Worm (Caenorhabditis elegans) whole organism, L4 larva: ENCODE measurements around the gene rsp-2.

Experiments used
- D1046.2 ChIP-seq: fragments of 200-800 bp; sonication (Bioruptor generic); IDR thresholded peaks from 2 replicates; pipeline ENCODE4 v1.3.6; 2022; ENCODE audit warnings: missing genetic modification characterization, missing compliant biosample characterization
- F10B5.3 ChIP-seq: sonication (generic microtip); optimal IDR thresholded peaks from 2 replicates; lab custom pipeline; 2016; ENCODE audit warnings: mild to moderate bottlenecking, missing genetic modification characterization, missing compliant biosample characterization
- F37D6.2 ChIP-seq: sonication (generic microtip); optimal IDR thresholded peaks from 2 replicates; lab custom pipeline; 2016; ENCODE audit warnings: mild to moderate bottlenecking, missing genetic modification characterization, missing compliant biosample characterization
- F49E8.2 ChIP-seq: sonication (generic microtip); optimal IDR thresholded peaks from 2 replicates; lab custom pipeline; 2016; ENCODE audit warnings: missing compliant biosample characterization, mild to moderate bottlenecking, missing genetic modification characterization, borderline replicate concordance
- Y75B8A.6 ChIP-seq: fragments of 200-800 bp; sonication (Bioruptor generic); IDR thresholded peaks from 2 replicates; pipeline ENCODE4 v1.3.6; 2022; ENCODE audit warnings: missing genetic modification reagents, missing genetic modification characterization, missing compliant biosample characterization
- aly-2 ChIP-seq: sonication (generic microtip); optimal IDR thresholded peaks from 2 replicates; lab custom pipeline; 2018; ENCODE audit warnings: missing biosample characterization, missing genetic modification characterization
- ama-1 ChIP-seq: fragments of 150-350 bp; optimal IDR thresholded peaks from 2 replicates; lab custom pipeline; 2014; ENCODE audit warnings: inconsistent platforms, mixed read lengths
- ceh-20 ChIP-seq: fragments of 200-800 bp; sonication (Bioruptor generic); IDR thresholded peaks from 2 replicates; pipeline ENCODE4 v1.3.6; 2022; ENCODE audit warnings: missing genetic modification reagents, missing genetic modification characterization, missing compliant biosample characterization
- ceh-32 ChIP-seq: sonication (generic microtip); optimal IDR thresholded peaks from 2 replicates; lab custom pipeline; 2016; ENCODE audit warnings: mild to moderate bottlenecking, missing genetic modification characterization, missing compliant biosample characterization; ENCODE audit not compliant: poor library complexity
- daf-8 ChIP-seq: fragments of 200-800 bp; sonication (Bioruptor generic); IDR thresholded peaks from 2 replicates; pipeline ENCODE4 v1.3.6; 2022; ENCODE audit warnings: missing genetic modification characterization, missing compliant biosample characterization
- dmd-8 ChIP-seq: fragments of 200-800 bp; sonication (Bioruptor generic); IDR thresholded peaks from 2 replicates; pipeline ENCODE4 v1.3.6; 2022; ENCODE audit warnings: missing genetic modification characterization, missing compliant biosample characterization
- dmd-9 ChIP-seq: fragments of 200-800 bp; sonication (Bioruptor generic); IDR thresholded peaks from 2 replicates; pipeline ENCODE4 v1.3.6; 2022; ENCODE audit warnings: missing genetic modification reagents, missing genetic modification characterization, missing compliant biosample characterization
- dpl-1 ChIP-seq: fragments of 150-350 bp; optimal IDR thresholded peaks from 2 replicates; lab custom pipeline; 2014; ENCODE audit warnings: missing biosample characterization, missing genetic modification reagents, missing genetic modification characterization
- dve-1 ChIP-seq: sonication (generic microtip); optimal IDR thresholded peaks from 2 replicates; lab custom pipeline; 2017; ENCODE audit warnings: antibody characterized with exemption, mild to moderate bottlenecking, missing genetic modification characterization, missing compliant biosample characterization; ENCODE audit not compliant: insufficient read depth
- egl-27 ChIP-seq: sonication (generic microtip); optimal IDR thresholded peaks from 3 replicates; lab custom pipeline; 2017; ENCODE audit warnings: missing biosample characterization, missing genetic modification reagents, missing genetic modification characterization
- egl-43 ChIP-seq: fragments of 200-800 bp; sonication (Bioruptor generic); IDR thresholded peaks from 2 replicates; pipeline ENCODE4 v1.3.6; 2022; ENCODE audit warnings: missing genetic modification reagents, missing genetic modification characterization, missing compliant biosample characterization
- gei-8 ChIP-seq: fragments of 200-800 bp; sonication (Bioruptor generic); optimal IDR thresholded peaks from 2 replicates; lab custom pipeline; 2018; ENCODE audit warnings: mild to moderate bottlenecking, missing genetic modification characterization, missing compliant biosample characterization
- hlh-11 ChIP-seq: fragments of 200-800 bp; sonication (Bioruptor generic); optimal IDR thresholded peaks from 2 replicates; lab custom pipeline; 2018; ENCODE audit warnings: mild to moderate bottlenecking, missing genetic modification characterization, missing compliant biosample characterization
- lin-13 ChIP-seq: fragments of 150-350 bp; optimal IDR thresholded peaks from 2 replicates; lab custom pipeline; 2014; ENCODE audit warnings: missing biosample characterization, missing genetic modification reagents, missing genetic modification characterization
- lin-29 ChIP-seq: fragments of 200-800 bp; sonication (Bioruptor generic); IDR thresholded peaks from 2 replicates; pipeline ENCODE4 v1.3.6; 2022; ENCODE audit warnings: missing genetic modification reagents, missing genetic modification characterization, missing compliant biosample characterization
- lsy-2 ChIP-seq, 2 experiments: fragments of 150-350 bp in 1 of 2; sonication (generic microtip) in 1 of 2; optimal IDR thresholded peaks; 2 replicates each; lab custom pipeline; 2014 to 2017; ENCODE audit warnings: missing biosample characterization in 2 of 2, missing genetic modification characterization in 2 of 2
- madf-9 ChIP-seq: fragments of 200-800 bp; sonication (Bioruptor generic); conservative IDR thresholded peaks from 2 replicates; pipeline ENCODE4 v1.3.6; 2022; ENCODE audit warnings: missing genetic modification reagents, missing genetic modification characterization, missing compliant biosample characterization
- mdl-1 ChIP-seq, 2 experiments: fragments of 150-350 bp in 1 of 2; sonication (generic microtip) in 1 of 2; optimal IDR thresholded peaks; 2 replicates each; lab custom pipeline; 2014 to 2017; ENCODE audit warnings: missing biosample characterization in 2 of 2, missing genetic modification characterization in 2 of 2
- mdt-29 ChIP-seq: fragments of 200-800 bp; sonication (Bioruptor generic); IDR thresholded peaks from 2 replicates; pipeline ENCODE4 v1.3.6; 2022; ENCODE audit warnings: missing genetic modification reagents, missing genetic modification characterization, missing compliant biosample characterization
- mxl-3 ChIP-seq: fragments of 200-800 bp; sonication (Bioruptor generic); optimal IDR thresholded peaks from 2 replicates; lab custom pipeline; 2018; ENCODE audit warnings: mild to moderate bottlenecking, missing genetic modification characterization, missing compliant biosample characterization
- nhr-10 ChIP-seq: fragments of 150-350 bp; optimal IDR thresholded peaks from 2 replicates; lab custom pipeline; 2014; ENCODE audit warnings: missing biosample characterization, missing genetic modification characterization
- nhr-11 ChIP-seq: fragments of 150-350 bp; optimal IDR thresholded peaks from 2 replicates; lab custom pipeline; 2014; ENCODE audit warnings: missing biosample characterization, missing genetic modification characterization
- nhr-111 ChIP-seq: fragments of 200-800 bp; sonication (Bioruptor generic); optimal IDR thresholded peaks from 2 replicates; lab custom pipeline; 2018; ENCODE audit warnings: mild to moderate bottlenecking, missing genetic modification characterization, missing compliant biosample characterization
- nhr-237 ChIP-seq: sonication (generic microtip); optimal IDR thresholded peaks from 2 replicates; lab custom pipeline; 2017; ENCODE audit warnings: missing biosample characterization, missing genetic modification characterization
- nhr-41 ChIP-seq: fragments of 200-800 bp; sonication (Bioruptor generic); IDR thresholded peaks from 2 replicates; pipeline ENCODE4 v1.3.6; 2022; ENCODE audit warnings: missing genetic modification reagents, missing genetic modification characterization, missing compliant biosample characterization
- nhr-48 ChIP-seq: sonication (generic microtip); optimal IDR thresholded peaks from 2 replicates; lab custom pipeline; 2016; ENCODE audit warnings: mild to moderate bottlenecking, missing genetic modification characterization, missing compliant biosample characterization
- nhr-76 ChIP-seq: fragments of 150-350 bp; optimal IDR thresholded peaks from 2 replicates; lab custom pipeline; 2014; ENCODE audit warnings: missing biosample characterization, missing genetic modification characterization
- pha-4 ChIP-seq, 2 experiments: fragments of 150-350 bp in 1 of 2; fragments of 200-800 bp in 1 of 2; sonication (Bioruptor generic) in 1 of 2; IDR thresholded peaks in 1 of 2; optimal IDR thresholded peaks in 1 of 2; 2 replicates each; pipeline versions ENCODE4 v1.3.6 to Lab custom; 2014 to 2022; ENCODE audit warnings: missing genetic modification characterization in 2 of 2, missing genetic modification reagents in 2 of 2, missing biosample characterization in 1 of 2, missing compliant biosample characterization in 1 of 2
- pqm-1 ChIP-seq: sonication (generic microtip); optimal IDR thresholded peaks from 2 replicates; lab custom pipeline; 2017; ENCODE audit warnings: missing biosample characterization, missing genetic modification characterization
- set-16 ChIP-seq: fragments of 200-800 bp; sonication (Bioruptor generic); IDR thresholded peaks from 2 replicates; pipeline ENCODE4 v1.3.6; 2022; ENCODE audit warnings: missing genetic modification reagents, missing genetic modification characterization, missing compliant biosample characterization
- skn-1 ChIP-seq: fragments of 150-350 bp; optimal IDR thresholded peaks from 2 replicates; lab custom pipeline; 2014; ENCODE audit warnings: missing biosample characterization, missing genetic modification characterization
- spr-3 ChIP-seq: fragments of 200-800 bp; sonication (Bioruptor generic); optimal IDR thresholded peaks from 2 replicates; lab custom pipeline; 2018; ENCODE audit warnings: mild to moderate bottlenecking, missing genetic modification characterization, missing compliant biosample characterization
- tra-1 ChIP-seq: fragments of 200-800 bp; sonication (Bioruptor generic); IDR thresholded peaks from 2 replicates; pipeline ENCODE4 v1.3.6; 2022; ENCODE audit warnings: missing genetic modification reagents, missing genetic modification characterization, missing compliant biosample characterization
- unc-130 ChIP-seq: sonication (generic microtip); optimal IDR thresholded peaks from 2 replicates; lab custom pipeline; 2016; ENCODE audit warnings: missing genetic modification reagents, missing genetic modification characterization, missing compliant biosample characterization
- unc-39 ChIP-seq: sonication (generic microtip); optimal IDR thresholded peaks from 2 replicates; lab custom pipeline; 2017; ENCODE audit warnings: missing biosample characterization, missing genetic modification characterization
- unc-62 ChIP-seq, 3 experiments: fragments of 150-350 bp in 1 of 3; sonication (generic microtip); optimal IDR thresholded peaks in 2 of 3; peaks in 1 of 3; 1 replicate in 1 of 3; 2 replicates in 2 of 3; lab custom pipeline; 2014 to 2017; ENCODE audit warnings: missing biosample characterization in 3 of 3, missing genetic modification characterization in 3 of 3, missing genetic modification reagents in 3 of 3, missing genotype in 1 of 3
- vab-7 ChIP-seq: fragments of 200-800 bp; sonication (Bioruptor generic); IDR thresholded peaks from 2 replicates; pipeline ENCODE4 v1.3.6; 2022; ENCODE audit warnings: missing genetic modification reagents, missing genetic modification characterization, missing compliant biosample characterization
- zfp-3 ChIP-seq: fragments of 200-800 bp; sonication (Bioruptor generic); conservative IDR thresholded peaks from 2 replicates; pipeline ENCODE4 v1.3.6; 2022; ENCODE audit warnings: missing genetic modification reagents, missing genetic modification characterization, missing compliant biosample characterization

rsp-2 gene

ce11 chrII:11484600-11484999 lies 31.8 kb upstream of the rsp-2 start (continued):
- TF ChIP-seq daf-8 (GFP tag; lab: Robert Waterston, UW) (no peak), mdl-1 (tag; optimal IDR thresholded peaks at IDR 0.05; lab: Kevin White, UChicago) (peak; percentile 34 to 86), tra-1 (GFP tag; lab: Robert Waterston, UW) (peak; percentile 93), nhr-76 (tag; lab: Kevin White, UChicago) (no peak), lin-29 (GFP tag; lab: Robert Waterston, UW) (peak; percentile 84), nhr-237 (tag; lab: Kevin White, UChicago) (no peak), skn-1 (tag; lab: Kevin White, UChicago) (no peak), F10B5.3 (peak; percentile 77), pqm-1 (no peak), lin-13 (peak; percentile 73), dmd-8 (GFP tag; lab: Robert Waterston, UW) (peak; percentile 100), ceh-20 (peak; percentile 92), unc-39 (tag; lab: Kevin White, UChicago) (no peak), dmd-9 (GFP tag; lab: Robert Waterston, UW) (peak; percentile 93), mxl-3 (GFP tag; lab: Kevin White, UChicago) (peak; percentile 88), egl-27 (tag; lab: Kevin White, UChicago) (no peak), set-16 (GFP tag; lab: Robert Waterston, UW) (peak; percentile 56; the same call in 1 of the 2 replicates), F49E8.2 (tag; lab: Kevin White, UChicago) (peak; percentile 80)

- no peak for TF ChIP-seq nhr-11
- TF ChIP-seq nhr-41 (GFP tag; lab: Robert Waterston, UW): no peak
- no peak for TF ChIP-seq vab-7 (GFP tag; lab: Robert Waterston, UW)
- peak in 1 of 2 experiments; percentile 73 for TF ChIP-seq unc-62 (GFP tag; optimal IDR thresholded peaks at IDR 0.05 in 1 of 2; lab: Kevin White, UChicago)
- no peak for TF ChIP-seq unc-62 (tag; optimal IDR thresholded peaks at IDR 0.05; lab: Kevin White, UChicago)
- TF ChIP-seq aly-2 (tag; lab: Kevin White, UChicago): no peak
- TF ChIP-seq dve-1: no peak
- TF ChIP-seq, all 104 proteins: peak for 1
Measured at ce11 chrII:11479076-11479475, 26.3 kb upstream of the rsp-2 start, which contains the start of gene W02B12.12. TSS of gene W02B12.12 (minus strand) at chrII:11479176.

DNA sequence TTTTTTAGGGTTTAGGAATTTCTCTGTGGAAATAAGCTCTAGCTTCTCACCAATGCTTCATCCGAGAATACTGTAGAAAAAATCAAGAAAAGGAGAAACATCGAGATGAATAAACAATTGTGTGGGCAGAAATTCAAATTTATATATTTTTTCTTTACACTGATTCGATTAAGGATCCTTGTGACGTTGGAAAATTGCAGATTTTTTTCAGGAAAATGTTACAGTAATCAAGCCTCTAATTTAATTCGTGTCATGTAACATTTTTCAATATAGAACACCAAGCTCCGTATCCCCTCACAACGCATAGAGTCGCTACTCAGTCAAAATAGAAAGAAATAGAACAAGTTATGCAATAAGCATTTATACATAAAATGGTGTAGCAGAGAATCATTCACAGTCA lies 23.7 kb upstream of the rsp-2 start, which contains the start of gene W02B12.16:
W02B12.16 (minus strand) TSS at position 101 of the 400 bp plus-strand sequence.
- TF ChIP-seq nhr-237 (tag; lab: Kevin White, UChicago) (no peak), nhr-76 (tag; lab: Kevin White, UChicago) (no peak), Y75B8A.6 (GFP tag; lab: Robert Waterston, UW) (no peak), nhr-10 (no peak), D1046.2 (GFP tag; lab: Robert Waterston, UW) (no peak), mxl-3 (GFP tag; lab: Kevin White, UChicago) (no peak), nhr-111 (GFP tag; lab: Kevin White, UChicago) (no peak), F37D6.2 (tag; lab: Kevin White, UChicago) (no peak), tra-1 (GFP tag; lab: Robert Waterston, UW) (no peak)

DNA sequence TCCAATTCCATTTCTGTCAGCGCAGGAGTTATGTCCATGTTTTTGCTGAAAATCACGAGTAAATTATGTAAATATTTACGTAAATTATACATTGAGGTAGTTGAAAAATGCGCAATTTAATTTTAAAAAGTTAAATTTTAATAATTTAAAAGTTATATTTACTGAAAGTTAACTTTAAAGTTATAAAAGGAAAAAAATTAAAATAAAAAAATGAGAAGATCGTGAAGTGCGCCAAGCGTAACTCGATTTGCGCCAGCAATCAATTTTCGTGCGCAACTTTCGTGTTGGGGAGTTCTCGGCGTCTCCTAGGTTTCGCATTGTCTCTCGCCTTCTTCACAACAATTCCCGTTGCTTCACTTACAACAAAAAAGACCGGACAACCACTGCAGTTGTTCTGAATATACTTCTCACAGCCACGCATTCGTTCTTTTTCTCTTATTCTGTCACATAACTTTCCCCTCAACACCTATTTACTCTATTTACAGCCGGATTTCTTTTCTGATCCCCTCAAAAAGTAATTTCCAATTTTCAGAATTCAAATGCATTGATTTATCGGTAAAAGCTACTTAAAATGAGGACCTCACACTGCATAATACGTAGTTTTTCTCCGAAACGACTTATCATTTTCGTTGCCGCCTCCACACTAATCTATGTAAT lies 20.9 kb upstream of the rsp-2 start, which contains the start of the genes metl-1 and W02B12.11:
metl-1 (minus strand) TSS at position 51 of the 657 bp plus-strand sequence.
W02B12.11 (plus strand) TSS at position 337 of the 657 bp plus-strand sequence.
- TF ChIP-seq hlh-11 (tag; lab: Kevin White, UChicago): peak; percentile 83
- TF ChIP-seq mxl-3 (GFP tag; lab: Kevin White, UChicago): peak; percentile 24
- TF ChIP-seq spr-3 (GFP tag; lab: Kevin White, UChicago): peak; percentile 71
- no peak for TF ChIP-seq mdt-29 (GFP tag; lab: Robert Waterston, UW)
- peak; percentile 68 for TF ChIP-seq nhr-48
- TF ChIP-seq tra-1 (GFP tag; lab: Robert Waterston, UW): 0 out of 2 replicates have a peak, but pooled peaks have one; percentile 45
- no peak for TF ChIP-seq gei-8 (GFP tag; lab: Kevin White, UChicago)
- TF ChIP-seq zfp-3 (GFP tag; lab: Robert Waterston, UW): 0 out of 2 replicates have a peak, but pooled peaks have one; percentile 44
- TF ChIP-seq madf-9 (GFP tag; lab: Robert Waterston, UW): peak; percentile 62
- no peak for TF ChIP-seq egl-27 (tag; lab: Kevin White, UChicago)
- peak; percentile 68 for TF ChIP-seq egl-43 (GFP tag; lab: Robert Waterston, UW)
- peak; percentile 88 for TF ChIP-seq dve-1
- TF ChIP-seq ceh-32 (tag; lab: Kevin White, UChicago): no peak
- TF ChIP-seq unc-130 (GFP tag; lab: Kevin White, UChicago): peak; percentile 53
- peak; percentile 52 to 90 for TF ChIP-seq lsy-2 (tag; optimal IDR thresholded peaks at IDR 0.05; lab: Kevin White, UChicago)
- peak; percentile 84 for TF ChIP-seq pha-4 (GFP tag; IDR thresholded peaks at IDR 0.05; lab: Robert Waterston, UW)
- TF ChIP-seq pha-4 (tag; optimal IDR thresholded peaks at IDR 0.05; lab: Kevin White, UChicago): peak; percentile 14
- TF ChIP-seq ama-1: peak; percentile 25
- peak; percentile 53 for TF ChIP-seq F10B5.3
- TF ChIP-seq dpl-1: peak; percentile 82
